Worm (Caenorhabditis elegans) whole organism, young adult: ENCODE data around the gene soc-1.

Experiments
- B0336.3 ChIP-seq: fragments of 200-800 bp; sonication (Bioruptor generic); IDR thresholded peaks from 2 replicates; pipeline ENCODE4 v1.3.6; 2022; ENCODE audit warnings: missing genetic modification characterization, missing compliant biosample characterization
- C17E4.6 ChIP-seq: fragments of 200-800 bp; sonication (Bioruptor generic); IDR thresholded peaks from 2 replicates; pipeline ENCODE4 v1.3.6; 2022; ENCODE audit warnings: missing genetic modification reagents, missing genetic modification characterization, missing compliant biosample characterization
- D2030.7 ChIP-seq: fragments of 200-800 bp; sonication (Bioruptor generic); IDR thresholded peaks from 2 replicates; pipeline ENCODE4 v1.3.6; 2022; ENCODE audit warnings: missing genetic modification reagents, missing genetic modification characterization, missing compliant biosample characterization
- F10E7.11 ChIP-seq: sonication (generic microtip); optimal IDR thresholded peaks from 2 replicates; lab custom pipeline; 2017; ENCODE audit warnings: mild to moderate bottlenecking, missing genetic modification characterization, moderate library complexity, missing compliant biosample characterization
- F23B12.7 ChIP-seq: sonication (generic microtip); optimal IDR thresholded peaks from 2 replicates; lab custom pipeline; 2017; ENCODE audit warnings: missing genetic modification characterization, mild to moderate bottlenecking, missing compliant biosample characterization, antibody characterized with exemption, moderate library complexity; ENCODE audit not compliant: insufficient read depth
- F37B4.10 ChIP-seq: fragments of 200-800 bp; sonication (Bioruptor generic); IDR thresholded peaks from 2 replicates; pipeline ENCODE4 v1.3.6; 2022; ENCODE audit warnings: missing genetic modification characterization, missing compliant biosample characterization
- K11D2.4 ChIP-seq: fragments of 200-800 bp; sonication (Bioruptor generic); IDR thresholded peaks from 2 replicates; pipeline ENCODE4 v1.3.6; 2022; ENCODE audit warnings: missing genetic modification reagents, missing genetic modification characterization, missing compliant biosample characterization
- K12H6.12 ChIP-seq: fragments of 200-800 bp; sonication (Bioruptor generic); optimal IDR thresholded peaks from 2 replicates; lab custom pipeline; 2018; ENCODE audit warnings: mild to moderate bottlenecking, missing genetic modification characterization, missing compliant biosample characterization
- Y67H2A.10 ChIP-seq: fragments of 200-800 bp; sonication (Bioruptor generic); conservative IDR thresholded peaks from 2 replicates; pipeline ENCODE4 v1.3.6; 2022; ENCODE audit warnings: missing genetic modification reagents, missing genetic modification characterization, missing compliant biosample characterization
- ZK185.1 ChIP-seq: sonication (generic microtip); optimal IDR thresholded peaks from 2 replicates; lab custom pipeline; 2016; ENCODE audit warnings: mild to moderate bottlenecking, missing genetic modification characterization, missing compliant biosample characterization; ENCODE audit not compliant: poor library complexity, severe bottlenecking
- atf-7 ChIP-seq: sonication (generic microtip); optimal IDR thresholded peaks from 2 replicates; lab custom pipeline; 2017; ENCODE audit warnings: mild to moderate bottlenecking, missing genetic modification characterization, missing compliant biosample characterization
- attf-5 ChIP-seq: fragments of 200-800 bp; sonication (Bioruptor generic); optimal IDR thresholded peaks from 2 replicates; lab custom pipeline; 2018; ENCODE audit warnings: mild to moderate bottlenecking, missing genetic modification characterization, missing compliant biosample characterization
- bed-2 ChIP-seq: fragments of 200-800 bp; sonication (Bioruptor generic); IDR thresholded peaks from 2 replicates; pipeline ENCODE4 v1.3.6; 2022; ENCODE audit warnings: missing genetic modification reagents, missing genetic modification characterization, missing compliant biosample characterization
- ceh-100 ChIP-seq: fragments of 200-800 bp; sonication (Bioruptor generic); IDR thresholded peaks from 2 replicates; pipeline ENCODE4 v1.3.6; 2022; ENCODE audit warnings: missing genetic modification reagents, missing genetic modification characterization, missing compliant biosample characterization
- ceh-58 ChIP-seq: fragments of 200-800 bp; sonication (Bioruptor generic); IDR thresholded peaks from 2 replicates; pipeline ENCODE4 v1.3.6; 2022; ENCODE audit warnings: missing genetic modification characterization, missing compliant biosample characterization
- ceh-79 ChIP-seq: sonication (generic microtip); optimal IDR thresholded peaks from 2 replicates; lab custom pipeline; 2017; ENCODE audit warnings: mild to moderate bottlenecking, missing genetic modification characterization, missing compliant biosample characterization
- ceh-91 ChIP-seq: fragments of 200-800 bp; sonication (Bioruptor generic); IDR thresholded peaks from 2 replicates; pipeline ENCODE4 v1.3.6; 2022; ENCODE audit warnings: missing genetic modification reagents, missing genetic modification characterization, missing compliant biosample characterization
- dox-1 ChIP-seq: fragments of 200-800 bp; sonication (Bioruptor generic); IDR thresholded peaks from 2 replicates; pipeline ENCODE4 v1.3.6; 2022; ENCODE audit warnings: missing genetic modification reagents, missing genetic modification characterization, missing compliant biosample characterization
- egrh-3 ChIP-seq: fragments of 200-800 bp; sonication (Bioruptor generic); IDR thresholded peaks from 2 replicates; pipeline ENCODE4 v1.3.6; 2022; ENCODE audit warnings: missing genetic modification reagents, missing genetic modification characterization, missing compliant biosample characterization
- fkh-3 ChIP-seq: sonication (generic microtip); optimal IDR thresholded peaks from 2 replicates; lab custom pipeline; 2016; ENCODE audit warnings: mild to moderate bottlenecking, missing genetic modification characterization, missing compliant biosample characterization
- gei-17 ChIP-seq: fragments of 200-800 bp; sonication (Bioruptor generic); optimal IDR thresholded peaks from 2 replicates; lab custom pipeline; 2018; ENCODE audit warnings: mild to moderate bottlenecking, missing genetic modification characterization, missing compliant biosample characterization
- him-1 ChIP-seq: sonication (generic microtip); optimal IDR thresholded peaks from 2 replicates; lab custom pipeline; 2016; ENCODE audit warnings: missing genotype, missing genetic modification reagents, missing genetic modification characterization, missing compliant biosample characterization
- hmg-20 ChIP-seq: fragments of 200-800 bp; sonication (Bioruptor generic); IDR thresholded peaks from 2 replicates; pipeline ENCODE4 v1.3.6; 2022; ENCODE audit warnings: missing genetic modification reagents, missing genetic modification characterization, missing compliant biosample characterization
- let-607 ChIP-seq, 2 experiments: fragments of 200-800 bp in 1 of 2; sonication (Bioruptor generic) in 1 of 2; sonication (generic microtip) in 1 of 2; optimal IDR thresholded peaks; 2 replicates each; lab custom pipeline; 2016 to 2018; ENCODE audit warnings: mild to moderate bottlenecking in 2 of 2, missing compliant biosample characterization in 2 of 2, missing genetic modification characterization in 2 of 2, moderate library complexity in 2 of 2, missing genotype in 1 of 2
- lin-35 ChIP-seq, 3 experiments: fragments of 150-350 bp in 2 of 3; sonication (generic microtip) in 1 of 3; optimal IDR thresholded peaks; 2 replicates each; lab custom pipeline; 2014 to 2018; ENCODE audit warnings: missing biosample characterization in 3 of 3, missing genetic modification characterization in 3 of 3, missing genetic modification reagents in 3 of 3
- lin-40 ChIP-seq: sonication (generic microtip); optimal IDR thresholded peaks from 2 replicates; lab custom pipeline; 2016; ENCODE audit warnings: missing genetic modification characterization, mild to moderate bottlenecking, missing compliant biosample characterization, missing genotype, missing genetic modification reagents
- madf-3 ChIP-seq: fragments of 200-800 bp; sonication (Bioruptor generic); IDR thresholded peaks from 2 replicates; pipeline ENCODE4 v1.3.6; 2022; ENCODE audit warnings: missing genetic modification reagents, missing genetic modification characterization, missing compliant biosample characterization
- mcd-1 ChIP-seq: fragments of 200-800 bp; sonication (Bioruptor generic); IDR thresholded peaks from 2 replicates; pipeline ENCODE4 v1.3.6; 2022; ENCODE audit warnings: missing genetic modification reagents, missing genetic modification characterization, missing compliant biosample characterization
- nhr-120 ChIP-seq: fragments of 200-800 bp; sonication (Bioruptor generic); IDR thresholded peaks from 2 replicates; pipeline ENCODE4 v1.3.6; 2022; ENCODE audit warnings: missing genetic modification characterization, missing compliant biosample characterization
- nhr-90 ChIP-seq: sonication (generic microtip); optimal IDR thresholded peaks from 2 replicates; lab custom pipeline; 2016; ENCODE audit warnings: missing genotype, mild to moderate bottlenecking, missing genetic modification characterization, missing compliant biosample characterization
- pbrm-1 ChIP-seq: fragments of 200-800 bp; sonication (Bioruptor generic); IDR thresholded peaks from 2 replicates; pipeline ENCODE4 v1.3.6; 2022; ENCODE audit warnings: missing genetic modification reagents, missing genetic modification characterization, missing compliant biosample characterization
- rec-8 ChIP-seq, 2 experiments: sonication (generic microtip); optimal IDR thresholded peaks; 2 replicates each; lab custom pipeline; 2016; ENCODE audit warnings: mild to moderate bottlenecking in 2 of 2, missing genetic modification characterization in 2 of 2, missing genetic modification reagents in 2 of 2, missing genotype in 2 of 2, missing biosample characterization in 1 of 2, missing compliant biosample characterization in 1 of 2, moderate library complexity in 1 of 2
- tbx-9 ChIP-seq: sonication (generic microtip); optimal IDR thresholded peaks from 2 replicates; lab custom pipeline; 2016; ENCODE audit warnings: borderline replicate concordance, missing genetic modification characterization, inconsistent platforms, missing compliant biosample characterization
- tlf-1 ChIP-seq: fragments of 200-800 bp; sonication (Bioruptor generic); optimal IDR thresholded peaks from 2 replicates; lab custom pipeline; 2018; ENCODE audit warnings: mild to moderate bottlenecking, missing genetic modification characterization, missing compliant biosample characterization
- zfh-2 ChIP-seq: fragments of 200-800 bp; sonication (Bioruptor generic); conservative IDR thresholded peaks from 2 replicates; pipeline ENCODE4 v1.3.6; 2022; ENCODE audit warnings: missing genetic modification reagents, missing genetic modification characterization, missing compliant biosample characterization
- ztf-18 ChIP-seq: sonication (generic microtip); optimal IDR thresholded peaks from 2 replicates; lab custom pipeline; 2016; ENCODE audit warnings: missing genotype, mild to moderate bottlenecking, missing genetic modification characterization, missing compliant biosample characterization
- ztf-25 ChIP-seq: fragments of 200-800 bp; sonication (Bioruptor generic); IDR thresholded peaks from 2 replicates; pipeline ENCODE4 v1.3.6; 2022; ENCODE audit warnings: missing genetic modification reagents, missing genetic modification characterization, missing compliant biosample characterization
- ztf-6 ChIP-seq: fragments of 200-800 bp; sonication (Bioruptor generic); IDR thresholded peaks from 2 replicates; pipeline ENCODE4 v1.3.6; 2022; ENCODE audit warnings: missing genetic modification reagents, missing genetic modification characterization, missing compliant biosample characterization

The soc-1 gene

ce11 chrV:4676092-4676491 is 33.3 kb downstream of the soc-1 start, which contains the start of gene K03B4.6 (continued):
- no peak for TF ChIP-seq atf-7 (tag; lab: Kevin White, UChicago)

- TF ChIP-seq zfh-2 (no peak), fkh-3 (tag; lab: Kevin White, UChicago) (no peak), ztf-6 (GFP tag; lab: Robert Waterston, UW) (no peak), pbrm-1 (GFP tag; lab: Robert Waterston, UW) (no peak), C17E4.6 (no peak)
Measured at ce11 chrV:4676812-4677211, 34.1 kb downstream of the soc-1 start.

ce11 chrV:4681670-4682069 is 38.9 kb downstream of the soc-1 start, which contains the start of gene K03B4.4:
K03B4.4 (plus strand) TSS chrV:4681970.
- TF ChIP-seq egrh-3 (GFP tag; lab: Robert Waterston, UW): no peak
- TF ChIP-seq tlf-1 (GFP tag; lab: Kevin White, UChicago): no peak
- no peak for TF ChIP-seq K11D2.4 (GFP tag; lab: Robert Waterston, UW)
- no peak for TF ChIP-seq Y67H2A.10
- TF ChIP-seq F23B12.7 (tag; lab: Kevin White, UChicago): no peak
- no peak for TF ChIP-seq nhr-90
- TF ChIP-seq attf-5 (GFP tag; lab: Kevin White, UChicago): no peak
- TF ChIP-seq tbx-9 (tag; lab: Kevin White, UChicago): no peak
- no peak for TF ChIP-seq fkh-3 (tag; lab: Kevin White, UChicago)
- TF ChIP-seq let-607 (tag; optimal IDR thresholded peaks at IDR 0.05; lab: Kevin White, UChicago): no peak
- TF ChIP-seq lin-35 (GFP tag; optimal IDR thresholded peaks at IDR 0.05; lab: Kevin White, UChicago): no peak
- no peak for TF ChIP-seq F10E7.11 (tag; lab: Kevin White, UChicago)
- no peak for TF ChIP-seq pbrm-1 (GFP tag; lab: Robert Waterston, UW)
- TF ChIP-seq B0336.3: no peak
- no peak for TF ChIP-seq dox-1 (GFP tag; lab: Robert Waterston, UW)
- no peak for TF ChIP-seq ceh-91 (GFP tag; lab: Robert Waterston, UW)
- TF ChIP-seq D2030.7 (GFP tag; lab: Robert Waterston, UW): no peak

- TF ChIP-seq ceh-58 (no peak), ztf-25 (GFP tag; lab: Robert Waterston, UW) (no peak), bed-2 (no peak), rec-8 (tag; optimal IDR thresholded peaks at IDR 0.05; lab: Kevin White, UChicago) (no peak), ceh-79 (no peak), ceh-100 (GFP tag; lab: Robert Waterston, UW) (no peak), hmg-20 (GFP tag; lab: Robert Waterston, UW) (no peak), him-1 (tag; lab: Kevin White, UChicago) (no peak), F37B4.10 (GFP tag; lab: Robert Waterston, UW) (no peak), nhr-120 (GFP tag; lab: Robert Waterston, UW) (no peak), gei-17 (no peak), tlf-1 (GFP tag; lab: Kevin White, UChicago) (no peak), K11D2.4 (GFP tag; lab: Robert Waterston, UW) (no peak), lin-40 (tag; lab: Kevin White, UChicago) (no peak), ztf-18 (tag; lab: Kevin White, UChicago) (no peak), K12H6.12 (no peak), ZK185.1 (no peak), mcd-1 (GFP tag; lab: Robert Waterston, UW) (no peak), madf-3 (GFP tag; lab: Robert Waterston, UW) (no peak)
Measured at ce11 chrV:4684137-4684536, 41.4 kb downstream of the soc-1 start.
